Worm (Caenorhabditis elegans) whole organism, L4 larva: Measurements from ENCODE around the gene F21C10.10.

ENCODE experiments used
- D1046.2 ChIP-seq: fragments of 200-800 bp; sonication (Bioruptor generic); IDR thresholded peaks from 2 replicates; pipeline ENCODE4 v1.3.6; 2022; ENCODE audit warnings: missing genetic modification characterization, missing compliant biosample characterization
- F10B5.3 ChIP-seq: sonication (generic microtip); optimal IDR thresholded peaks from 2 replicates; lab custom pipeline; 2016; ENCODE audit warnings: mild to moderate bottlenecking, missing genetic modification characterization, missing compliant biosample characterization
- F26F4.8 ChIP-seq: fragments of 200-800 bp; sonication (Bioruptor generic); conservative IDR thresholded peaks from 2 replicates; pipeline ENCODE4 v1.3.6; 2022; ENCODE audit warnings: missing genetic modification characterization, missing compliant biosample characterization
- F37D6.2 ChIP-seq: sonication (generic microtip); optimal IDR thresholded peaks from 2 replicates; lab custom pipeline; 2016; ENCODE audit warnings: mild to moderate bottlenecking, missing genetic modification characterization, missing compliant biosample characterization
- F44E2.7 ChIP-seq: fragments of 200-800 bp; sonication (Bioruptor generic); IDR thresholded peaks from 2 replicates; pipeline ENCODE4 v2.1.2; 2022; ENCODE audit warnings: missing genetic modification characterization, missing compliant biosample characterization
- R02D3.7 ChIP-seq: fragments of 150-350 bp; sonication (generic microtip); optimal IDR thresholded peaks from 3 replicates; lab custom pipeline; 2014; ENCODE audit warnings: missing biosample characterization, missing genetic modification characterization
- T20F7.1 ChIP-seq: fragments of 200-800 bp; sonication (Bioruptor generic); optimal IDR thresholded peaks from 2 replicates; lab custom pipeline; 2018; ENCODE audit warnings: mild to moderate bottlenecking, missing genetic modification characterization, missing compliant biosample characterization
- T26A8.4 ChIP-seq: fragments of 200-800 bp; sonication (Bioruptor generic); IDR thresholded peaks from 2 replicates; pipeline ENCODE4 v1.3.6; 2022; ENCODE audit warnings: missing genetic modification characterization, missing compliant biosample characterization
- Y48G9A.11 ChIP-seq: fragments of 200-800 bp; sonication (Bioruptor generic); IDR thresholded peaks from 2 replicates; pipeline ENCODE4 v1.3.6; 2022; ENCODE audit warnings: missing genetic modification reagents, missing genetic modification characterization, missing compliant biosample characterization
- Y5F2A.4 ChIP-seq: fragments of 200-800 bp; sonication (Bioruptor generic); optimal IDR thresholded peaks from 2 replicates; lab custom pipeline; 2018; ENCODE audit warnings: mild to moderate bottlenecking, missing genetic modification characterization, missing compliant biosample characterization
- ZK337.2 ChIP-seq: fragments of 200-800 bp; sonication (Bioruptor generic); IDR thresholded peaks from 2 replicates; pipeline ENCODE4 v1.3.6; 2022; ENCODE audit warnings: missing genetic modification reagents, missing genetic modification characterization, missing compliant biosample characterization
- aha-1 ChIP-seq: fragments of 150-350 bp; peaks from one replicate; lab custom pipeline; 2014; ENCODE audit warnings: missing biosample characterization, missing genetic modification characterization
- aly-2 ChIP-seq: sonication (generic microtip); optimal IDR thresholded peaks from 2 replicates; lab custom pipeline; 2018; ENCODE audit warnings: missing biosample characterization, missing genetic modification characterization
- ama-1 ChIP-seq: fragments of 150-350 bp; optimal IDR thresholded peaks from 2 replicates; lab custom pipeline; 2014; ENCODE audit warnings: inconsistent platforms, mixed read lengths
- arid-1 ChIP-seq: fragments of 200-800 bp; sonication (Bioruptor generic); conservative IDR thresholded peaks from 2 replicates; pipeline ENCODE4 v1.3.6; 2022; ENCODE audit warnings: missing genetic modification reagents, missing genetic modification characterization, missing compliant biosample characterization
- ceh-20 ChIP-seq: fragments of 200-800 bp; sonication (Bioruptor generic); IDR thresholded peaks from 2 replicates; pipeline ENCODE4 v1.3.6; 2022; ENCODE audit warnings: missing genetic modification reagents, missing genetic modification characterization, missing compliant biosample characterization
- ceh-28 ChIP-seq: fragments of 150-350 bp; optimal IDR thresholded peaks from 2 replicates; lab custom pipeline; 2014; ENCODE audit warnings: missing biosample characterization, missing genetic modification reagents, missing genetic modification characterization
- ceh-44 ChIP-seq: fragments of 200-800 bp; sonication (Bioruptor generic); IDR thresholded peaks from 2 replicates; pipeline ENCODE4 v1.3.6; 2022; ENCODE audit warnings: missing genetic modification reagents, missing genetic modification characterization, missing compliant biosample characterization
- ceh-82 ChIP-seq: sonication (generic microtip); optimal IDR thresholded peaks from 2 replicates; lab custom pipeline; 2017; ENCODE audit warnings: missing biosample characterization, missing genetic modification characterization
- cey-2 ChIP-seq: sonication (generic microtip); optimal IDR thresholded peaks from 3 replicates; lab custom pipeline; 2017; ENCODE audit warnings: missing genetic modification characterization, mild to moderate bottlenecking, missing compliant biosample characterization, antibody characterized with exemption, borderline replicate concordance; ENCODE audit not compliant: insufficient read depth
- dmd-6 ChIP-seq: fragments of 200-800 bp; sonication (Bioruptor generic); IDR thresholded peaks from 2 replicates; pipeline ENCODE4 v1.3.6; 2022; ENCODE audit warnings: missing genetic modification reagents, missing genetic modification characterization, missing compliant biosample characterization
- dmd-9 ChIP-seq: fragments of 200-800 bp; sonication (Bioruptor generic); IDR thresholded peaks from 2 replicates; pipeline ENCODE4 v1.3.6; 2022; ENCODE audit warnings: missing genetic modification reagents, missing genetic modification characterization, missing compliant biosample characterization
- dve-1 ChIP-seq: sonication (generic microtip); optimal IDR thresholded peaks from 2 replicates; lab custom pipeline; 2017; ENCODE audit warnings: antibody characterized with exemption, mild to moderate bottlenecking, missing genetic modification characterization, missing compliant biosample characterization; ENCODE audit not compliant: insufficient read depth
- egl-43 ChIP-seq: fragments of 200-800 bp; sonication (Bioruptor generic); IDR thresholded peaks from 2 replicates; pipeline ENCODE4 v1.3.6; 2022; ENCODE audit warnings: missing genetic modification reagents, missing genetic modification characterization, missing compliant biosample characterization
- hlh-11 ChIP-seq: fragments of 200-800 bp; sonication (Bioruptor generic); optimal IDR thresholded peaks from 2 replicates; lab custom pipeline; 2018; ENCODE audit warnings: mild to moderate bottlenecking, missing genetic modification characterization, missing compliant biosample characterization
- hmg-1.1 ChIP-seq: fragments of 200-800 bp; sonication (Bioruptor generic); IDR thresholded peaks from 2 replicates; pipeline ENCODE4 v1.3.6; 2022; ENCODE audit warnings: missing genetic modification reagents, missing genetic modification characterization, missing compliant biosample characterization
- lin-13 ChIP-seq: fragments of 150-350 bp; optimal IDR thresholded peaks from 2 replicates; lab custom pipeline; 2014; ENCODE audit warnings: missing biosample characterization, missing genetic modification reagents, missing genetic modification characterization
- lin-15B ChIP-seq: fragments of 150-350 bp; sonication (generic microtip); optimal IDR thresholded peaks from 3 replicates; lab custom pipeline; 2014; ENCODE audit warnings: missing biosample characterization, missing genetic modification characterization
- lin-29 ChIP-seq: fragments of 200-800 bp; sonication (Bioruptor generic); IDR thresholded peaks from 2 replicates; pipeline ENCODE4 v1.3.6; 2022; ENCODE audit warnings: missing genetic modification reagents, missing genetic modification characterization, missing compliant biosample characterization
- lin-38 ChIP-seq: fragments of 200-800 bp; sonication (Bioruptor generic); IDR thresholded peaks from 2 replicates; pipeline ENCODE4 v1.3.6; 2022; ENCODE audit warnings: missing genetic modification reagents, missing genetic modification characterization, missing compliant biosample characterization
- madf-9 ChIP-seq: fragments of 200-800 bp; sonication (Bioruptor generic); conservative IDR thresholded peaks from 2 replicates; pipeline ENCODE4 v1.3.6; 2022; ENCODE audit warnings: missing genetic modification reagents, missing genetic modification characterization, missing compliant biosample characterization
- mdl-1 ChIP-seq, 2 experiments: fragments of 150-350 bp in 1 of 2; sonication (generic microtip) in 1 of 2; optimal IDR thresholded peaks; 2 replicates each; lab custom pipeline; 2014 to 2017; ENCODE audit warnings: missing biosample characterization in 2 of 2, missing genetic modification characterization in 2 of 2
- mdt-29 ChIP-seq: fragments of 200-800 bp; sonication (Bioruptor generic); IDR thresholded peaks from 2 replicates; pipeline ENCODE4 v1.3.6; 2022; ENCODE audit warnings: missing genetic modification reagents, missing genetic modification characterization, missing compliant biosample characterization
- mep-1 ChIP-seq: fragments of 150-350 bp; sonication (generic microtip); optimal IDR thresholded peaks from 3 replicates; lab custom pipeline; 2014; ENCODE audit warnings: missing biosample characterization, missing genetic modification characterization
- mes-2 ChIP-seq: sonication (generic microtip); optimal IDR thresholded peaks from 2 replicates; lab custom pipeline; 2016; ENCODE audit warnings: missing genotype, mild to moderate bottlenecking, missing genetic modification characterization, missing compliant biosample characterization; ENCODE audit not compliant: poor library complexity, severe bottlenecking
- mxl-3 ChIP-seq: fragments of 200-800 bp; sonication (Bioruptor generic); optimal IDR thresholded peaks from 2 replicates; lab custom pipeline; 2018; ENCODE audit warnings: mild to moderate bottlenecking, missing genetic modification characterization, missing compliant biosample characterization
- nhr-237 ChIP-seq: sonication (generic microtip); optimal IDR thresholded peaks from 2 replicates; lab custom pipeline; 2017; ENCODE audit warnings: missing biosample characterization, missing genetic modification characterization
- nhr-41 ChIP-seq: fragments of 200-800 bp; sonication (Bioruptor generic); IDR thresholded peaks from 2 replicates; pipeline ENCODE4 v1.3.6; 2022; ENCODE audit warnings: missing genetic modification reagents, missing genetic modification characterization, missing compliant biosample characterization
- nhr-48 ChIP-seq: sonication (generic microtip); optimal IDR thresholded peaks from 2 replicates; lab custom pipeline; 2016; ENCODE audit warnings: mild to moderate bottlenecking, missing genetic modification characterization, missing compliant biosample characterization
- php-3 ChIP-seq: fragments of 200-800 bp; sonication (Bioruptor generic); IDR thresholded peaks from 2 replicates; pipeline ENCODE4 v1.3.6; 2022; ENCODE audit warnings: missing genetic modification reagents, missing genetic modification characterization, missing compliant biosample characterization
- rbr-2 ChIP-seq: sonication (generic microtip); optimal IDR thresholded peaks from 2 replicates; lab custom pipeline; 2016; ENCODE audit warnings: missing genotype, missing genetic modification characterization, missing compliant biosample characterization
- set-16 ChIP-seq: fragments of 200-800 bp; sonication (Bioruptor generic); IDR thresholded peaks from 2 replicates; pipeline ENCODE4 v1.3.6; 2022; ENCODE audit warnings: missing genetic modification reagents, missing genetic modification characterization, missing compliant biosample characterization
- skn-1 ChIP-seq: fragments of 150-350 bp; optimal IDR thresholded peaks from 2 replicates; lab custom pipeline; 2014; ENCODE audit warnings: missing biosample characterization, missing genetic modification characterization
- snpc-1.2 ChIP-seq: fragments of 200-800 bp; sonication (Bioruptor generic); IDR thresholded peaks from 2 replicates; pipeline ENCODE4 v1.3.6; 2022; ENCODE audit warnings: missing genetic modification reagents, missing genetic modification characterization, missing compliant biosample characterization
- spr-3 ChIP-seq: fragments of 200-800 bp; sonication (Bioruptor generic); optimal IDR thresholded peaks from 2 replicates; lab custom pipeline; 2018; ENCODE audit warnings: mild to moderate bottlenecking, missing genetic modification characterization, missing compliant biosample characterization
- tag-97 ChIP-seq: fragments of 200-800 bp; sonication (Bioruptor generic); IDR thresholded peaks from 2 replicates; pipeline ENCODE4 v1.3.6; 2022; ENCODE audit warnings: missing genetic modification characterization, missing compliant biosample characterization
- unc-130 ChIP-seq: sonication (generic microtip); optimal IDR thresholded peaks from 2 replicates; lab custom pipeline; 2016; ENCODE audit warnings: missing genetic modification reagents, missing genetic modification characterization, missing compliant biosample characterization
- unc-39 ChIP-seq: sonication (generic microtip); optimal IDR thresholded peaks from 2 replicates; lab custom pipeline; 2017; ENCODE audit warnings: missing biosample characterization, missing genetic modification characterization
- vab-7 ChIP-seq: fragments of 200-800 bp; sonication (Bioruptor generic); IDR thresholded peaks from 2 replicates; pipeline ENCODE4 v1.3.6; 2022; ENCODE audit warnings: missing genetic modification reagents, missing genetic modification characterization, missing compliant biosample characterization
- zfp-2 ChIP-seq: sonication (generic microtip); optimal IDR thresholded peaks from 2 replicates; lab custom pipeline; 2016; ENCODE audit warnings: mild to moderate bottlenecking, missing genetic modification characterization, missing compliant biosample characterization
- zip-11 ChIP-seq: fragments of 200-800 bp; sonication (Bioruptor generic); IDR thresholded peaks from 2 replicates; pipeline ENCODE4 v1.3.6; 2022; ENCODE audit warnings: missing genetic modification characterization, missing compliant biosample characterization
- zip-2 ChIP-seq: fragments of 150-350 bp; optimal IDR thresholded peaks from 2 replicates; lab custom pipeline; 2014; ENCODE audit warnings: missing biosample characterization, missing genetic modification characterization

Gene F21C10.10

ce11 chrV:9088758-9089157 is 7.3 kb upstream of the F21C10.10 start:
- TF ChIP-seq rbr-2 (tag; lab: Kevin White, UChicago) (no peak), nhr-41 (peak; percentile 63), ceh-20 (no peak), unc-130 (GFP tag; lab: Kevin White, UChicago) (no peak), aly-2 (tag; lab: Kevin White, UChicago) (no peak), lin-29 (GFP tag; lab: Robert Waterston, UW) (peak; percentile 36; the same call in 1 of the 2 replicates), php-3 (GFP tag; lab: Robert Waterston, UW) (peak; percentile 53), ceh-82 (tag; lab: Kevin White, UChicago) (no peak), ceh-44 (GFP tag; lab: Robert Waterston, UW) (no peak), skn-1 (tag; lab: Kevin White, UChicago) (no peak), spr-3 (GFP tag; lab: Kevin White, UChicago) (no peak), Y5F2A.4 (no peak), dve-1 (no peak), T26A8.4 (peak; percentile 76; the same call in 1 of the 2 replicates), nhr-48 (tag; lab: Kevin White, UChicago) (no peak), dmd-6 (peak; percentile 60), zip-2 (tag; lab: Kevin White, UChicago) (no peak), T20F7.1 (no peak), mep-1 (tag; lab: Kevin White, UChicago) (no peak), aha-1 (tag; lab: Kevin White, UChicago) (no peak), F44E2.7 (GFP tag; lab: Robert Waterston, UW) (no peak), madf-9 (GFP tag; lab: Robert Waterston, UW) (no peak), set-16 (no peak), lin-15B (no peak), hlh-11 (tag; lab: Kevin White, UChicago) (peak; percentile 12), ama-1 (lab: Kevin White, UChicago) (no peak), D1046.2 (GFP tag; lab: Robert Waterston, UW) (no peak), nhr-237 (no peak), R02D3.7 (tag; lab: Kevin White, UChicago) (no peak), F37D6.2 (tag; lab: Kevin White, UChicago) (no peak), cey-2 (tag; lab: Kevin White, UChicago) (no peak), ceh-28 (no peak), egl-43 (GFP tag; lab: Robert Waterston, UW) (peak; percentile 56; the same call in 1 of the 2 replicates), lin-13 (no peak), mdt-29 (peak; percentile 78; the same call in 1 of the 2 replicates), ZK337.2 (GFP tag; lab: Robert Waterston, UW) (no peak), hmg-1.1 (GFP tag; lab: Robert Waterston, UW) (peak; percentile 67; the same call in 1 of the 2 replicates), arid-1 (no peak), unc-39 (tag; lab: Kevin White, UChicago) (no peak), mxl-3 (GFP tag; lab: Kevin White, UChicago) (no peak), dmd-9 (GFP tag; lab: Robert Waterston, UW) (0 out of 2 replicates have a peak, but pooled peaks have one; percentile 47), zfp-2 (tag; lab: Kevin White, UChicago) (no peak), snpc-1.2 (GFP tag; lab: Robert Waterston, UW) (peak; percentile 80), F26F4.8 (GFP tag; lab: Robert Waterston, UW) (no peak), tag-97 (GFP tag; lab: Robert Waterston, UW) (no peak), lin-38 (peak; percentile 42), vab-7 (GFP tag; lab: Robert Waterston, UW) (peak; percentile 46; the same call in 1 of the 2 replicates), Y48G9A.11 (no peak), F10B5.3 (tag; lab: Kevin White, UChicago) (no peak), mdl-1 (tag; optimal IDR thresholded peaks at IDR 0.05; lab: Kevin White, UChicago) (no peak), zip-11 (GFP tag; lab: Robert Waterston, UW) (no peak), mes-2 (tag; lab: Kevin White, UChicago) (no peak)
